Worm (Caenorhabditis elegans) whole organism, mixed stage, embryonic: ENCODE results near the gene F15B9.11.

Experiments used
- flh-1 ChIP-seq: fragments of 200-800 bp; sonication (Bioruptor generic); optimal IDR thresholded peaks from 2 replicates; lab custom pipeline; 2018; ENCODE audit warnings: mild to moderate bottlenecking, missing genetic modification characterization, moderate library complexity, missing compliant biosample characterization
- unc-62 ChIP-seq: fragments of 150-350 bp; optimal IDR thresholded peaks from 2 replicates; lab custom pipeline; 2014; ENCODE audit warnings: missing biosample characterization, missing genetic modification reagents, missing genetic modification characterization

- TF ChIP-seq unc-62 (GFP tag; lab: Kevin White, UChicago) (no peak), flh-1 (GFP tag; lab: Kevin White, UChicago) (no peak)
Measured at ce11 chrV:13026631-13027299, 34.1 kb upstream of the F15B9.11 start.
